Fruit fly (Drosophila melanogaster): ENCODE results near the gene CG13786.

DNA sequence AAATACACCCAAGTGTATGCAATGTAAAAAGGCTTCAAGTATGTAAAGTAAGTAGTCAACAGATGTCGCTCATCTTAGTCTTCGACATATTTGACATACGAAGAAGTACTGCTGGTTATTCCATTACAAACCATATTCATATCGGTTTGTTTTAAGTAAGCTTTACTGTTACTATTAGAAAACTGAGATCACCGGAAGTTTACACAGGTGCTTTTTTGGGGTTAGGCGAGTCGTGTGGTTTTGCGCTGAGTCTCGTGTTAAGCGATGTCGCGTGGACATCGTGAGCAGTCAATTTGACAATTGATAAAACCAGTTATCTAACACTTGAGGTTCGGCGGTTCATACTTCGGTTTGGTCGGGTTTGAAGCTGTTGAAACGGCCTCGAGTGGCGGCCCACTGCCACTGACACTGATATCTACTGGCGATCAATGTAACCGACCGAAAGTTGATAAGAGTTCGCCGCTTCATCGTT, 2.0 kb upstream of the CG13786 start:
- no peak for TF ChIP-seq repo (GFP tag; optimal IDR thresholded peaks at IDR 0.05)
- no peak for TF ChIP-seq CG43689 (GFP tag; IDR thresholded peaks at IDR 0.05)
- TF ChIP-seq maf-S (GFP tag; optimal IDR thresholded peaks at IDR 0.05) = no peak
- no peak for TF ChIP-seq lbe (GFP tag; optimal IDR thresholded peaks at IDR 0.05)
- TF ChIP-seq crp (GFP tag; optimal IDR thresholded peaks at IDR 0.05) = no peak
- no peak for TF ChIP-seq CG7745 (tag; optimal IDR thresholded peaks at IDR 0.05)
- peak; percentile 86 for TF ChIP-seq CTCF (GFP tag; optimal IDR thresholded peaks at IDR 0.05)
- no peak for TF ChIP-seq Ravus (GFP tag; IDR thresholded peaks at IDR 0.05)
- TF ChIP-seq HLHmδ (GFP tag; optimal IDR thresholded peaks at IDR 0.05) = no peak
- TF ChIP-seq p53 (GFP tag; optimal IDR thresholded peaks at IDR 0.05) = no peak
- TF ChIP-seq Myb (GFP tag; optimal IDR thresholded peaks at IDR 0.05) = no peak
- TF ChIP-seq NC2β (GFP tag; optimal IDR thresholded peaks at IDR 0.05) = no peak
- no peak for TF ChIP-seq CG9215 (GFP tag; IDR thresholded peaks at IDR 0.05)
